Worm (Caenorhabditis elegans) whole organism, young adult: ENCODE results near the gene T02H6.8.

Experiments
- F23B12.7 ChIP-seq: sonication (generic microtip); optimal IDR thresholded peaks from 2 replicates; lab custom pipeline; 2017; ENCODE audit warnings: missing genetic modification characterization, mild to moderate bottlenecking, missing compliant biosample characterization, antibody characterized with exemption, moderate library complexity; ENCODE audit not compliant: insufficient read depth
- F37B4.10 ChIP-seq: fragments of 200-800 bp; sonication (Bioruptor generic); IDR thresholded peaks from 2 replicates; pipeline ENCODE4 v1.3.6; 2022; ENCODE audit warnings: missing genetic modification characterization, missing compliant biosample characterization
- F57A8.1 ChIP-seq: fragments of 200-800 bp; sonication (Bioruptor generic); optimal IDR thresholded peaks from 2 replicates; lab custom pipeline; 2018; ENCODE audit warnings: mild to moderate bottlenecking, missing genetic modification characterization, moderate library complexity, missing compliant biosample characterization
- K11D2.4 ChIP-seq: fragments of 200-800 bp; sonication (Bioruptor generic); IDR thresholded peaks from 2 replicates; pipeline ENCODE4 v1.3.6; 2022; ENCODE audit warnings: missing genetic modification reagents, missing genetic modification characterization, missing compliant biosample characterization
- Y53G8AR.9 ChIP-seq: fragments of 200-800 bp; sonication (Bioruptor generic); conservative IDR thresholded peaks from 2 replicates; pipeline ENCODE4 v1.3.6; 2022; ENCODE audit warnings: missing genetic modification reagents, missing genetic modification characterization, missing compliant biosample characterization
- Y56A3A.18 ChIP-seq: fragments of 200-800 bp; sonication (Bioruptor generic); IDR thresholded peaks from 2 replicates; pipeline ENCODE4 v1.3.6; 2022; ENCODE audit warnings: missing genetic modification reagents, missing genetic modification characterization, missing compliant biosample characterization
- Y67H2A.10 ChIP-seq: fragments of 200-800 bp; sonication (Bioruptor generic); conservative IDR thresholded peaks from 2 replicates; pipeline ENCODE4 v1.3.6; 2022; ENCODE audit warnings: missing genetic modification reagents, missing genetic modification characterization, missing compliant biosample characterization
- attf-5 ChIP-seq: fragments of 200-800 bp; sonication (Bioruptor generic); optimal IDR thresholded peaks from 2 replicates; lab custom pipeline; 2018; ENCODE audit warnings: mild to moderate bottlenecking, missing genetic modification characterization, missing compliant biosample characterization
- cebp-1 ChIP-seq, 2 experiments: fragments of 200-800 bp in 1 of 2; sonication (Bioruptor generic) in 1 of 2; sonication (generic microtip) in 1 of 2; IDR thresholded peaks in 1 of 2; optimal IDR thresholded peaks in 1 of 2; 2 replicates each; pipeline versions ENCODE4 v1.3.6 to Lab custom; 2017 to 2022; ENCODE audit warnings: missing compliant biosample characterization in 2 of 2, missing genetic modification characterization in 2 of 2, mild to moderate bottlenecking in 1 of 2, missing genetic modification reagents in 1 of 2, moderate library complexity in 1 of 2
- cebp-2 ChIP-seq: fragments of 200-800 bp; sonication (Bioruptor generic); IDR thresholded peaks from 2 replicates; pipeline ENCODE4 v1.3.6; 2022; ENCODE audit warnings: missing genetic modification characterization, missing compliant biosample characterization
- ceh-58 ChIP-seq: fragments of 200-800 bp; sonication (Bioruptor generic); IDR thresholded peaks from 2 replicates; pipeline ENCODE4 v1.3.6; 2022; ENCODE audit warnings: missing genetic modification characterization, missing compliant biosample characterization
- dpl-1 ChIP-seq: fragments of 150-350 bp; optimal IDR thresholded peaks from 2 replicates; lab custom pipeline; 2014; ENCODE audit warnings: missing biosample characterization, missing genetic modification reagents, missing genetic modification characterization
- hlh-26 ChIP-seq: fragments of 200-800 bp; sonication (Bioruptor generic); conservative IDR thresholded peaks from 2 replicates; pipeline ENCODE4 v1.3.6; 2022; ENCODE audit warnings: missing genetic modification reagents, missing genetic modification characterization, missing compliant biosample characterization
- hmg-1.2 ChIP-seq: fragments of 200-800 bp; sonication (Bioruptor generic); IDR thresholded peaks from 2 replicates; pipeline ENCODE4 v1.3.6; 2022; ENCODE audit warnings: missing genetic modification reagents, missing genetic modification characterization, missing compliant biosample characterization
- lag-1 ChIP-seq: fragments of 200-800 bp; sonication (Bioruptor generic); IDR thresholded peaks from 2 replicates; pipeline ENCODE4 v1.3.6; 2022; ENCODE audit warnings: missing genetic modification reagents, missing genetic modification characterization, missing compliant biosample characterization
- lsl-1 ChIP-seq: fragments of 200-800 bp; sonication (Bioruptor generic); optimal IDR thresholded peaks from 2 replicates; lab custom pipeline; 2018; ENCODE audit warnings: mild to moderate bottlenecking, missing genetic modification characterization, moderate library complexity, missing compliant biosample characterization
- madf-6 ChIP-seq: fragments of 200-800 bp; sonication (Bioruptor generic); IDR thresholded peaks from 2 replicates; pipeline ENCODE4 v1.3.6; 2022; ENCODE audit warnings: missing genetic modification reagents, missing genetic modification characterization, missing compliant biosample characterization
- mcd-1 ChIP-seq: fragments of 200-800 bp; sonication (Bioruptor generic); IDR thresholded peaks from 2 replicates; pipeline ENCODE4 v1.3.6; 2022; ENCODE audit warnings: missing genetic modification reagents, missing genetic modification characterization, missing compliant biosample characterization
- mel-28 ChIP-seq: sonication (generic microtip); optimal IDR thresholded peaks from 2 replicates; lab custom pipeline; 2016; ENCODE audit warnings: borderline replicate concordance, mild to moderate bottlenecking, missing genetic modification characterization, missing compliant biosample characterization
- nfya-1 ChIP-seq: sonication (generic microtip); optimal IDR thresholded peaks from 2 replicates; lab custom pipeline; 2017; ENCODE audit warnings: antibody characterized with exemption, missing compliant biosample characterization, missing genetic modification characterization, borderline replicate concordance; ENCODE audit not compliant: insufficient read depth
- nfyb-1 ChIP-seq: fragments of 200-800 bp; sonication (Bioruptor generic); IDR thresholded peaks from 2 replicates; pipeline ENCODE4 v1.3.6; 2022; ENCODE audit warnings: missing genetic modification reagents, missing genetic modification characterization, missing compliant biosample characterization
- nhr-80 ChIP-seq: sonication (generic microtip); optimal IDR thresholded peaks from 2 replicates; lab custom pipeline; 2016; ENCODE audit warnings: missing genetic modification characterization, missing compliant biosample characterization
- rcor-1 ChIP-seq: fragments of 200-800 bp; sonication (Bioruptor generic); IDR thresholded peaks from 2 replicates; pipeline ENCODE4 v1.3.6; 2022; ENCODE audit warnings: missing genetic modification reagents, missing genetic modification characterization, missing compliant biosample characterization
- rec-8 ChIP-seq, 2 experiments: sonication (generic microtip); optimal IDR thresholded peaks; 2 replicates each; lab custom pipeline; 2016; ENCODE audit warnings: mild to moderate bottlenecking in 2 of 2, missing genetic modification characterization in 2 of 2, missing genetic modification reagents in 2 of 2, missing genotype in 2 of 2, missing biosample characterization in 1 of 2, missing compliant biosample characterization in 1 of 2, moderate library complexity in 1 of 2
- rpc-1 ChIP-seq, 2 experiments: fragments of 150-350 bp in 1 of 2; sonication (generic microtip) in 1 of 2; optimal IDR thresholded peaks; 2 replicates each; lab custom pipeline; 2014 to 2018; ENCODE audit warnings: missing biosample characterization in 1 of 2, missing genetic modification characterization in 1 of 2, missing genetic modification reagents in 1 of 2, missing genotype in 1 of 2
- snpc-1.1 ChIP-seq: sonication (generic microtip); optimal IDR thresholded peaks from 2 replicates; lab custom pipeline; 2017; ENCODE audit warnings: missing genetic modification characterization, mild to moderate bottlenecking, missing compliant biosample characterization, antibody characterized with exemption, moderate library complexity, missing genotype, missing genetic modification reagents; ENCODE audit not compliant: insufficient read depth
- snpc-4 ChIP-seq, 5 experiments: fragments of 150-350 bp in 1 of 5; sonication (generic microtip) in 4 of 5; optimal IDR thresholded peaks; 2 replicates each; lab custom pipeline; 2014 to 2018; ENCODE audit warnings: missing genetic modification characterization in 5 of 5, missing biosample characterization in 3 of 5, antibody characterized with exemption in 2 of 5, mild to moderate bottlenecking in 2 of 5, missing compliant biosample characterization in 2 of 5, missing genotype in 2 of 5, moderate library complexity in 2 of 5, missing genetic modification reagents in 1 of 5
- xnd-1 ChIP-seq: sonication (generic microtip); optimal IDR thresholded peaks from 2 replicates; lab custom pipeline; 2016; ENCODE audit warnings: missing genotype, missing genetic modification reagents, missing genetic modification characterization, missing compliant biosample characterization
- ztf-18 ChIP-seq: sonication (generic microtip); optimal IDR thresholded peaks from 2 replicates; lab custom pipeline; 2016; ENCODE audit warnings: missing genotype, mild to moderate bottlenecking, missing genetic modification characterization, missing compliant biosample characterization
- ztf-6 ChIP-seq: fragments of 200-800 bp; sonication (Bioruptor generic); IDR thresholded peaks from 2 replicates; pipeline ENCODE4 v1.3.6; 2022; ENCODE audit warnings: missing genetic modification reagents, missing genetic modification characterization, missing compliant biosample characterization

T02H6.8 gene

DNA sequence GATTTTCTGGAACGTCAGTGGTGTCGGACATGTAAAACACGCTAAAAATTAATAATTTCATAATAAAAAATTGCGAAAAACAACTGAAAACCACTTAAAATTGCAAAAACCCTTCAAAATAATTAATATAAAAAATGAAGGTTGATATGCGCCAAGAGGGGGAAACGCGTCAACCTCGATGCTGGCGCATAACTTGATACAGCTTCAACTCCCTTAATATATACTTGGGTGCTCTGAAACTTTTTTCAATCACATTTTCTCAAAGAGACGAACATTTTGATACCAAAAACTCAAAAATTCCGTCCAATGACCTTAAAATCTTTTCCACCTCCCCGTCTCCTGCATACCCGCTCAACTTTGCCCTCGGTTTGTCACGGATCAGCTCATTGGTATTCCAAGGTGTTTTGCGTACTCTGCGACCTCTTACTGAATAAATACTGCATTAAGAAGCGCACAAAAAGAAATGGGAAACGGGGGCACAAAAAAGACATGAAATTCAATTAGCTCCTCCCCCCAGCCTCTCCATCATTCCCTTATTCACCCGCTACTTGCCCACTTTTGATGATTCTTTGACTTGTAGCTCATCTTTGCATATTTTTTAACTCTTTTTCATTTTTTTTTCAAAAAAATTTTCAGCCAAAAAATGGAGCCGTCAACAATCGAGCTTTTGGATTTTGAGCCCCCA lies 30.2 kb upstream of the T02H6.8 start, which contains the start of the genes K07E8.7 and frpr-14:
Gene K07E8.7, minus strand, starts transcription at position 47 of the 685 bp plus-strand sequence.
Gene frpr-14, plus strand, starts transcription at position 635 of the 685 bp plus-strand sequence.
- TF ChIP-seq Y67H2A.10 (GFP tag; lab: Robert Waterston, UW) (no peak), mel-28 (tag; lab: Kevin White, UChicago) (no peak), K11D2.4 (GFP tag; lab: Robert Waterston, UW) (no peak), snpc-1.1 (no peak), nhr-80 (tag; lab: Kevin White, UChicago) (no peak), lsl-1 (GFP tag; lab: Kevin White, UChicago) (peak; percentile 4), mcd-1 (GFP tag; lab: Robert Waterston, UW) (peak; percentile 54; the same call in 1 of the 2 replicates), ztf-18 (tag; lab: Kevin White, UChicago) (peak; percentile 92), F23B12.7 (peak; percentile 33), ztf-6 (GFP tag; lab: Robert Waterston, UW) (no peak), rpc-1 (optimal IDR thresholded peaks at IDR 0.05; lab: Kevin White, UChicago) (no peak), rpc-1 (tag; optimal IDR thresholded peaks at IDR 0.05; lab: Kevin White, UChicago) (no peak), Y56A3A.18 (no peak), hmg-1.2 (GFP tag; lab: Robert Waterston, UW) (0 out of 2 replicates have a peak, but pooled peaks have one; percentile 18), attf-5 (GFP tag; lab: Kevin White, UChicago) (no peak)

DNA sequence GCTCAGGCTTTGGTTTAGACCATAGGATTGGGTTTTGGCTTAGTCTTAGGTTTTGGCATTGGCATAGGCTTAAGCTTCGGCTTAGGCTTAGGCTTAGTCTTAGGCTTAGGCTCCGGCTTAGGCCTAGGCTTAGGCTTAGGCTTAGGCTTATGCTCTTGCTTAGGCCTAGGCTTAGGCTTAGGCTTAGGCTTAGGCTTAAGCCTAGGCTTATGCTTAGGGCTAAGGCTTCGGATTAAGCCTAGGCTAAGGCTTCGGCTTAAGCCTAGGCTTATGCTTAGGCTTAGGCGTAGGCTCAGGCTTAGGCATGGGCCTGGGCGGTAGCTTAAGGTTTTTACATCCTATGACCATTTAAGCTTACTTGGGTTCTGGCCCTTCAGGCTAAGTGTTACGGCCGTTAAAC lies 29.3 kb upstream of the T02H6.8 start:
- TF ChIP-seq rcor-1 (GFP tag; lab: Robert Waterston, UW) (no peak), madf-6 (no peak)

ce11 chrII:658369-658768 lies 22.3 kb upstream of the T02H6.8 start, which contains the start of gene sdz-24:
Gene sdz-24 (plus strand): TSS chrII:658669.
- TF ChIP-seq dpl-1 (GFP tag; lab: Kevin White, UChicago) (no peak), ceh-58 (GFP tag; lab: Robert Waterston, UW) (no peak)

ce11 chrII:661696-662095 lies 18.9 kb upstream of the T02H6.8 start, which contains the start of gene sri-45:
Gene sri-45 (minus strand): TSS chrII:661796.
- TF ChIP-seq Y67H2A.10 (GFP tag; lab: Robert Waterston, UW) (no peak), hlh-26 (GFP tag; lab: Robert Waterston, UW) (no peak), cebp-1 (GFP tag; IDR thresholded peaks at IDR 0.05; lab: Robert Waterston, UW) (no peak), cebp-1 (tag; optimal IDR thresholded peaks at IDR 0.05; lab: Kevin White, UChicago) (no peak), F57A8.1 (no peak), cebp-2 (GFP tag; lab: Robert Waterston, UW) (no peak), F37B4.10 (GFP tag; lab: Robert Waterston, UW) (no peak), lag-1 (no peak), rec-8 (tag; optimal IDR thresholded peaks at IDR 0.05; lab: Kevin White, UChicago) (no peak), nfyb-1 (no peak), nfya-1 (tag; lab: Kevin White, UChicago) (no peak)
- TF ChIP-seq, all 124 proteins: peak for 0

ce11 chrII:667864-668263 lies 12.8 kb upstream of the T02H6.8 start:
- TF ChIP-seq xnd-1 (tag; lab: Kevin White, UChicago) = no peak
- TF ChIP-seq Y53G8AR.9 (GFP tag; lab: Robert Waterston, UW) = no peak
- no peak for TF ChIP-seq snpc-4 (GFP tag; optimal IDR thresholded peaks at IDR 0.05; lab: Kevin White, UChicago)
- no peak for TF ChIP-seq snpc-4 (tag; optimal IDR thresholded peaks at IDR 0.05; lab: Kevin White, UChicago)
